Fruit fly (Drosophila melanogaster) whole organism, prepupa: ENCODE measurements around the gene CG15695.
A peak's percentile ranks its signal among the peaks of the same experiment; 100 is the strongest.

Experiments
- Blimp-1 ChIP-seq: fragments of 200-800 bp; sonication (Bioruptor generic); optimal IDR thresholded peaks from 3 replicates; lab custom pipeline; 2017; ENCODE audit warnings: missing biosample characterization, missing genetic modification characterization, mild to moderate bottlenecking, moderate library complexity, missing genetic modification reagents
- CG11902 ChIP-seq: fragments of 200-800 bp; sonication (Bioruptor generic); optimal IDR thresholded peaks from 3 replicates; lab custom pipeline; 2016; ENCODE audit warnings: missing biosample characterization, missing genetic modification characterization
- CG4318 ChIP-seq: fragments of 200-800 bp; sonication (Bioruptor generic); optimal IDR thresholded peaks from 3 replicates; lab custom pipeline; 2017; ENCODE audit warnings: missing biosample characterization, mild to moderate bottlenecking, missing genetic modification characterization
- CG6163 ChIP-seq: fragments of 200-800 bp; sonication (Bioruptor generic); IDR thresholded peaks from 3 replicates; pipeline ENCODE4 v1.3.6; 2022; ENCODE audit warnings: missing biosample characterization, missing genetic modification characterization
- CG8319 ChIP-seq: fragments of 200-800 bp; sonication (Bioruptor generic); optimal IDR thresholded peaks from 3 replicates; lab custom pipeline; 2016; ENCODE audit warnings: missing biosample characterization, missing genetic modification characterization
- Eip75B ChIP-seq: fragments of 200-800 bp; sonication (Bioruptor generic); optimal IDR thresholded peaks from 3 replicates; lab custom pipeline; 2016; ENCODE audit warnings: missing biosample characterization, missing genetic modification characterization
- Eip78C ChIP-seq: fragments of 200-800 bp; sonication (Bioruptor generic); peaks from one replicate; lab custom pipeline; 2016; ENCODE audit warnings: missing biosample characterization, missing genetic modification characterization
- Met ChIP-seq: fragments of 200-800 bp; sonication (Bioruptor generic); optimal IDR thresholded peaks from 3 replicates; lab custom pipeline; 2016; ENCODE audit warnings: missing biosample characterization, missing genetic modification characterization
- OdsH ChIP-seq: fragments of 200-800 bp; sonication (Bioruptor generic); optimal IDR thresholded peaks from 3 replicates; lab custom pipeline; 2016; ENCODE audit warnings: missing biosample characterization, missing genetic modification characterization
- fd85E ChIP-seq: fragments of 200-800 bp; sonication (Bioruptor generic); optimal IDR thresholded peaks from 3 replicates; lab custom pipeline; 2016; ENCODE audit warnings: missing biosample characterization, missing genetic modification characterization
- net ChIP-seq: fragments of 200-800 bp; sonication (Bioruptor generic); optimal IDR thresholded peaks from 3 replicates; lab custom pipeline; 2016; ENCODE audit warnings: missing biosample characterization, missing genetic modification characterization
- vri ChIP-seq: fragments of 200-800 bp; sonication (Bioruptor generic); optimal IDR thresholded peaks from 3 replicates; lab custom pipeline; 2016; ENCODE audit warnings: missing biosample characterization, mild to moderate bottlenecking, missing genetic modification characterization

DNA sequence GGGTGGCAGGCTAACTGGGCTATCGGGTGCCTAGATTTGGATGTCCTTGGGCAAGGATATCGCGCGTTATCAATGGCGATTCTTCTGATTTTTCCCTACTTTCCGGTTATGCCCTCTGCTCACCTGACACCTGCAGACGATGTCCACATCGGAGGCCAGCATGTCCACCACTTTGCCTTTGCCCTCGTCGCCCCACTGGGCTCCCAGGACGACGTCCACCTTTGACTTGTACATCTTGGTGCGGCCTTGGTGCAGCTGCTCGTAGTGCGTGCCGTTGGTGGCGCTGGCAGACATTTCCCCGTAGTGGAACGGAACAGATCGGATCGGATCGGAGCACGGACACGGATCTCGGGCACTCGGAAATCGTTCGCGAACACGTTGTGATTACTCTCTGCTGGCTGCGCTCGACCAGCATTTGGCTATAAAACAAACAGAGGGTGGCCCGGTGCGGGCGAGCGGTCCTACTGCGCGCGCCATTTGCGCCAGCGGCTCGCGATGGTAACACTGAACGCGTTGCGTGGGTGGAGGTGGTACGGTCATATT, 11.7 kb upstream of the CG15695 start, which contains the start of gene Adss:
- TF ChIP-seq CG4318 (GFP tag; lab: Kevin White, UChicago) (no peak), vri (no peak), Blimp-1 (no peak), Met (peak; percentile 7), Eip75B (GFP tag; lab: Kevin White, UChicago) (no peak), Eip78C (GFP tag; lab: Kevin White, UChicago) (peak; percentile 69), OdsH (GFP tag; lab: Kevin White, UChicago) (no peak), CG6163 (peak; percentile 24; the same call in 1 of the 3 replicates), CG11902 (no peak), net (GFP tag; lab: Kevin White, UChicago) (no peak), CG8319 (GFP tag; lab: Kevin White, UChicago) (no peak), fd85E (GFP tag; lab: Kevin White, UChicago) (no peak)
